Worm (Caenorhabditis elegans): ENCODE results near the gene spot-1.

The spot-1 gene

DNA sequence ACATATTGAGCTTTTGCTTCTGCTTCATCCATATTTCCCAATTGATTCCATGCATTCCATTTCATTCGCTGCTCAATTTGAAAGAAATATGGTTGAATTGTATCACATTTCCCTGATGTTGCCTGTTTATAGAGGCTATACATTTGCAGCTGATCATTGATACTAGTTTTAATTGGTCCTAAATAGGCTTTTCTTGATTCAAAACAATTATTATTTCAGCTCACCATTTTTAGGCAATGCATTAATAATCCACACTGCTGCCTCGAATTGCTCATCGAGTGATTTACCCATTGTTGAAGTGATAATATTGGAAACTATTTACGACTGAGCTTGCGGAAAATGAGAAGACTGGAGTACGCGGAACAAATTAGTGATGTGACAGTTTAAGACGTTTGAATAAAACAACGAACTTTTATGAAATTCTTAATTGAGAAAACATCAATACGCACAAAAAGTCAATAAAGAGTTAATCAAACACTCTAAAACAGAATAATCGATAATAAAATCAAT, 31.6 kb upstream of the spot-1 start, which contains the start of gene acbp-4:
TSS of gene acbp-4 (minus strand) at position 510 of the 510 bp plus-strand sequence.
- TF ChIP-seq aly-2 (tag; optimal IDR thresholded peaks at IDR 0.05), result no peak
- no peak for TF ChIP-seq lin-11 (tag; optimal IDR thresholded peaks at IDR 0.05)
- no peak for TF ChIP-seq mab-5 (tag; optimal IDR thresholded peaks at IDR 0.05)
- no peak for TF ChIP-seq ama-1 (optimal IDR thresholded peaks at IDR 0.05)
- no peak for TF ChIP-seq lsy-2 (tag; optimal IDR thresholded peaks at IDR 0.05)
- no peak for TF ChIP-seq nhr-129 (tag; optimal IDR thresholded peaks at IDR 0.05)

- TF ChIP-seq fos-1 (tag; optimal IDR thresholded peaks at IDR 0.05) (peak; percentile 19), nhr-6 (tag; optimal IDR thresholded peaks at IDR 0.05) (no peak), sma-3 (GFP tag; optimal IDR thresholded peaks at IDR 0.05) (peak; percentile 93), nhr-21 (tag; optimal IDR thresholded peaks at IDR 0.05) (peak; percentile 73), sma-9 (GFP tag; optimal IDR thresholded peaks at IDR 0.05) (peak; percentile 37), sma-9 (tag; optimal IDR thresholded peaks at IDR 0.05) (no peak), nhr-237 (tag; optimal IDR thresholded peaks at IDR 0.05) (no peak), egl-27 (tag; optimal IDR thresholded peaks at IDR 0.05) (peak; percentile 9), nhr-23 (tag; optimal IDR thresholded peaks at IDR 0.05) (no peak), ceh-16 (tag; optimal IDR thresholded peaks at IDR 0.05) (no peak), unc-39 (tag; optimal IDR thresholded peaks at IDR 0.05) (no peak), mdl-1 (tag; optimal IDR thresholded peaks at IDR 0.05) (no peak)
Observed at ce11 chrIII:7305649-7305977, 28.5 kb upstream of the spot-1 start.

DNA sequence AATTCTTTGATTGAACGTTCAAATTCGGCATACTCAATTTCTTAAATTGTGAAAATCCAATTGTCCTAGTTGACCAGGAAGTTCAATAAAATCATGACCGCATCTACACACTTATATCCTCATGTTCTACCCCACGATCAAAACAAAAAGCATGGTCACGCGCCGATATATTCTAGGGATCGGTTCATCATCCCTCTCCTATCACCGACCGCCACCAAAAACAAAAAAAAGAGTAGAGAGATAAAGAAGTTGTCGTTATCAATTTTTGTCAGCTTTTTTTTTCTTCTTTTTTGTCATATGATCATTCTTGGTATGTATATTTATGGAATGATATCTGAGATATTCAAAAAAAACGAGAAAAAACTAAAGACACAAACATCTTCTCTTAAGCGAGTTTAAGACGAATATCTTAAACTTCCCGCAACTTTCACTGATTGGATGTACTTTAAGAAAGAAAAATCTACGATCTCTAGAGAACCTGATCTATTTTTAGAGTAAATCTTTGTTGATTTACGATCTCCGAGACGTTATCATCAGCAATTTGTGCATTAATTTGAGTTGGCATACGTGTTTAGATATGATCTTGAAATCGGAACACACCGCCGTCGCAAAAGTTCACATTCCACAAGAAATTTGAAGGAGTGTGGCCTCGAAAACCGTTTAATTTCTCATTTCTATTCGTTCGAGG, 28.0 kb upstream of the spot-1 start:
- TF ChIP-seq gmeb-1 (tag; optimal IDR thresholded peaks at IDR 0.05) (peak; percentile 27), elt-1 (tag; optimal IDR thresholded peaks at IDR 0.05) (peak; percentile 85), lin-13 (GFP tag; optimal IDR thresholded peaks at IDR 0.05) (no peak), F13H6.1 (tag; optimal IDR thresholded peaks at IDR 0.05) (no peak), ztf-1 (GFP tag; conservative IDR thresholded peaks at IDR 0.05) (no peak), unc-62 (GFP tag; optimal IDR thresholded peaks at IDR 0.05) (no peak), mbf-1 (tag; optimal IDR thresholded peaks at IDR 0.05) (no peak), elt-3 (tag; optimal IDR thresholded peaks at IDR 0.05) (no peak), mdl-1 (tag; optimal IDR thresholded peaks at IDR 0.05) (peak in 1 of 2 experiments; percentile 22), unc-39 (tag; optimal IDR thresholded peaks at IDR 0.05) (no peak), unc-55 (GFP tag; optimal IDR thresholded peaks at IDR 0.05) (no peak), fos-1 (tag; optimal IDR thresholded peaks at IDR 0.05) (no peak), nhr-129 (tag; optimal IDR thresholded peaks at IDR 0.05) (peak; percentile 5), blmp-1 (tag; optimal IDR thresholded peaks at IDR 0.05; ENCODE audit: insufficient read depth) (peak; percentile 26), sma-3 (GFP tag; optimal IDR thresholded peaks at IDR 0.05) (peak; percentile 61), nhr-21 (tag; optimal IDR thresholded peaks at IDR 0.05) (peak; percentile 61), lsy-2 (tag; optimal IDR thresholded peaks at IDR 0.05) (peak in 1 of 2 experiments; percentile 33), zag-1 (tag; optimal IDR thresholded peaks at IDR 0.05) (no peak), sma-9 (GFP tag; optimal IDR thresholded peaks at IDR 0.05) (peak; percentile 34), sma-9 (tag; optimal IDR thresholded peaks at IDR 0.05) (no peak)

DNA sequence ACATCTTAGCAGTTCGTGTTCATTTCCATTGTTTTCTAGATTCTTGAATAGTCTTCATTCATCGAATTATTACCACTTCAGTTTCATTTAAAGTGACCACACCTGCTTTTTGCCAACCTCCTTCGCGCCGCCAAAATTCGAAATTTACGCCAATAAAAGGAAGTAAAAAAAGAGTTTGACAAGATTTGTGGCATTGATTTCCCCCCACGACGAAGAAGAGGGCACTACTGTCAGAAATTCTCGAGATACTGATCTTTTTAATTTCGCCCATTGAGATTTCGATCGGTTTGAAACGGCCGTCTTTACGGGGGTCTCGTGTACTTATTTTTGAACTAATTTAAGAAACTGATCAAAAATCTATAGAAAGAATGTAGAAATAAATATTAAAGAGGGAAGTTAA, 24.6 kb upstream of the spot-1 start:
- no peak for TF ChIP-seq nhr-129 (tag; optimal IDR thresholded peaks at IDR 0.05)
- TF ChIP-seq nhr-77 (tag; optimal IDR thresholded peaks at IDR 0.05), result no peak
- TF ChIP-seq lsy-2 (tag; optimal IDR thresholded peaks at IDR 0.05), result no peak
- peak; percentile 43 for TF ChIP-seq elt-1 (tag; optimal IDR thresholded peaks at IDR 0.05)
- no peak for TF ChIP-seq ama-1 (optimal IDR thresholded peaks at IDR 0.05)
- peak; percentile 7 for TF ChIP-seq nhr-25 (tag; optimal IDR thresholded peaks at IDR 0.05)
- TF ChIP-seq ztf-11 (tag; optimal IDR thresholded peaks at IDR 0.05), result no peak
- peak; percentile 27 for TF ChIP-seq sma-9 (GFP tag; optimal IDR thresholded peaks at IDR 0.05)
- TF ChIP-seq sma-9 (tag; optimal IDR thresholded peaks at IDR 0.05), result no peak
- TF ChIP-seq R02D3.7 (tag; optimal IDR thresholded peaks at IDR 0.05), result no peak
- no peak for TF ChIP-seq unc-55 (GFP tag; optimal IDR thresholded peaks at IDR 0.05)
- no peak for TF ChIP-seq alr-1 (tag; optimal IDR thresholded peaks at IDR 0.05)
- peak; percentile 33 for TF ChIP-seq ceh-16 (tag; optimal IDR thresholded peaks at IDR 0.05)
- no peak for TF ChIP-seq lin-11 (tag; optimal IDR thresholded peaks at IDR 0.05)
- no peak for TF ChIP-seq nhr-23 (tag; optimal IDR thresholded peaks at IDR 0.05)
- TF ChIP-seq C34F6.9 (tag; optimal IDR thresholded peaks at IDR 0.05), result no peak
